Fruit fly (Drosophila melanogaster): Measurements from ENCODE around the gene CG44014.
A peak's percentile ranks its signal among the peaks of the same experiment; 100 is the strongest.

The CG44014 gene

DNA sequence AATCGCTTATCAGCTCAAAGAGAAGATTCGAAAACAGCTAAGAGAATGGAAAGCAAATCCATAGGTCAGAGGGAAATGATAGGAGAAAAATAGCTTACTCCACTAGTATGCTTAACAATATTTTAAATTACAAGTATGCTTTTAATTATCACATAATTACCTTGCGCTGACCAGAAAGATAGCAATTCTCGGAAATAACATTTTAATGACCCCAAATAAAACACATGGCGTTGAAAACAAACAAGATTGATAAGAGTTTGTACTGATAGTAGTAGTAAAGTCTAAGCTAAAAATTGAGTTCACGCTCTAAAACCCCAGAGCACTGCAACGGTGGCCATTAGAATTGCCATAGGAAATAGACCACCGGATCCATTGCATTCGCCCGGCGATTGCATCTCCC, 926 bp downstream of the CG44014 start:
- TF ChIP-seq CG8478 (optimal IDR thresholded peaks at IDR 0.05): no peak
- no peak for TF ChIP-seq CTCF (optimal IDR thresholded peaks at IDR 0.05)

DNA sequence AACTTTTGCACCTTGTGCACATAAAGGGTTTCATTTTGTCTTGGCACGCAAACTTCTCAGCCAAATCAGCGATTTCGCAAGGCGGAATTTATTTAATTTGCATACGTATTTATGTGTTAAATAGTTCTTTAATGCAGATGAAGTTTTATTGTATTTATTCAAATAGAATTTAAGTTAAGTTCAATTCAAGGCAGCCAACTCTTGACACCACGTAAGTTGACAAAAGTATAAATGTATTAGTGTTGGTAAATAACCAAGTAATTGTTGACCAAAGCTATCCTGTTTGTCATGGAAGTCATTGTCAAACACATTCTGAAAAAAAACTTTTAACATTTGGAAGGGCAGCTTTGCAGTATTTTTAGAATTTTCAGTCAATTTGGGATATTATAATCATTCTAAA, 14.4 kb downstream of the CG44014 start, which contains the start of gene maca:
TSS of gene maca (plus strand) at position 301 of the 400 bp plus-strand sequence.
- no peak for TF ChIP-seq CTCF (optimal IDR thresholded peaks at IDR 0.05)

DNA sequence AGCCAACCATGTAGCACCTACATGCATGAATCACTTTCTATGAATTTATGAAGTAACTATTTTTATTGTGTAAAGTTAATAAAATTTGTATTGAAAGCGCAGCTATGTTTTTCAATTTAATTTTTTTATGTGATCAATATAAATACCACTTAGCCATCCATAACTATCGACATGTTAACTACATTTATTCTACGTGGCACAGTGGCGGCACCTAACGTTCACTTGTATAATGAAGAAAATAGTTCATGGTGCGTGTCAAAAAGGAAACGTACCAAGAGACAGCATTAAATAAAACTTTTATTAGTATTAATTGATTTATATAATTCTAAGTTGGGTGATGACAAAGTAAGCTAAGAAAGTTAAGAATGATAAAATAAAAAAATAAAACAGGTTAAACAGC, 15.5 kb downstream of the CG44014 start:
- no peak for TF ChIP-seq CG8478 (optimal IDR thresholded peaks at IDR 0.05)
- TF ChIP-seq CTCF (optimal IDR thresholded peaks at IDR 0.05): peak; percentile 67 to 88

- no peak for TF ChIP-seq CG8478 (optimal IDR thresholded peaks at IDR 0.05)
- peak; percentile 50 to 52 for TF ChIP-seq CTCF (optimal IDR thresholded peaks at IDR 0.05)
Measured at dm6 chr3R:15485866-15486265, 22.8 kb downstream of the CG44014 start, which contains the start of gene obe. Gene obe, plus strand, starts transcription at chr3R:15486050.

DNA sequence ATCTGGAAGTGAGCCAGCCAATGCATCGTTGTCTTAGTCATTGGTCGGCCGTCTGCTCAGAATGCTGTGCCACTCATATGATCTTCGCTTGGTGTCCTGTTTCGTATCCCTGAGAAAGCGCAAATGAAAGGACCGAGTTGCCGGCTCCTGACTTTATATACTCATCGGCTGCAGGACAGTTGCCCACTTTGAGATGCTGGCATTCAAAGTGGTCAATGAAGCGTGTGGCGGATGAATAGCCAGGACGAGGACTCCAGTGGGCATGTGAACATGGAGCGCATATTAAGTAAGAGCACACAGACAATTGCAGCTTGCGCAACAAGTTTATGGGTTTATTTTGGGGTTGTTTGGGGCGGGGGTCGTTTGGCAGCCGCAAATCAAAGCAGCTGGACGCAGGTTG, 23.4 kb downstream of the CG44014 start, which contains the start of gene Trissin:
TSS of gene Trissin (minus strand) at position 101 of the 400 bp plus-strand sequence.
- TF ChIP-seq CG8478 (optimal IDR thresholded peaks at IDR 0.05) (no peak), CTCF (optimal IDR thresholded peaks at IDR 0.05) (no peak)

dm6 chr3R:15482858-15483257, 25.8 kb downstream of the CG44014 start, which contains the start of gene Rh6:
Gene Rh6, plus strand, starts transcription at chr3R:15483158.
- TF ChIP-seq CG8478 (optimal IDR thresholded peaks at IDR 0.05) (no peak), CTCF (optimal IDR thresholded peaks at IDR 0.05) (no peak)

- TF ChIP-seq CTCF (optimal IDR thresholded peaks at IDR 0.05): no peak
- TF ChIP-seq CG8478 (optimal IDR thresholded peaks at IDR 0.05): no peak
Measured at dm6 chr3R:15481606-15482005, 27.1 kb downstream of the CG44014 start, which contains the start of gene B9d1. Gene B9d1, plus strand, starts transcription at chr3R:15481906.

dm6 chr3R:15480068-15480467, 28.6 kb downstream of the CG44014 start:
- no peak for TF ChIP-seq CG8478 (optimal IDR thresholded peaks at IDR 0.05)
- no peak for TF ChIP-seq CTCF (optimal IDR thresholded peaks at IDR 0.05)

DNA sequence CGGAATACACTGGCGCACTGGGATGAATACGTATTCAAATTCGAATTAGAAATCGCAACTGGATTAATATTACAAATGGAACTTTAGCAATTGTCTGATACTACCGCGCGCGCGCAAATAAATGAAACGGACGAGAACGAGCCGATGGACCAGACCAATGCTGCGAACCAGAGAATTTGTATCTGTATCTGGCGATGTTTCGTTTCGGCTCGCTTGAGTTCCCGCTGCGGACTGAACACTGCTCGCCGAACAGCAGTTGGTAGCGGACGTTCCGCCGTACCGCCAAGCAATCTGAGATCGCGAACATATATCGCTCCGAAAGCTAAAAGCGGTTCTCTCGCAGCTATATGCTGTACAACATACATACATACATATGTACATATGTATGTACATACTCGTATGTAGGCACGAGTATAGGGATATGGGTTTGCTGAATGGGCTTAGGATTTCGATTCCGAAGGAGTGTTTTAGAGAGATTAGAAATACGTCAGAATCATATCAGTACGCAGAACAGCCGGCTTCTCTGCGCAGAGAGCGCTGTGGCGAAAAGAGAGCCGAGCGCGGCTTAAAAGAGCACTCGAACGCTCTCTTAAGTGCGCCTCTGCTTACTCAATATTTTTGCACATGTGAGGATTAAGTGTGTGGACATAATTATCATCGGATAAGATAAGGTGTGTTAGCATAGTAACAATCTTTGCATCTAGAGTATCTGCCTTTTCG, 32.6 kb downstream of the CG44014 start, which contains the start of gene AdamTS-A:
TSS of gene AdamTS-A (minus strand) at position 221 of the 720 bp plus-strand sequence.
- TF ChIP-seq CTCF (optimal IDR thresholded peaks at IDR 0.05): no peak
- TF ChIP-seq CG8478 (optimal IDR thresholded peaks at IDR 0.05): no peak

DNA sequence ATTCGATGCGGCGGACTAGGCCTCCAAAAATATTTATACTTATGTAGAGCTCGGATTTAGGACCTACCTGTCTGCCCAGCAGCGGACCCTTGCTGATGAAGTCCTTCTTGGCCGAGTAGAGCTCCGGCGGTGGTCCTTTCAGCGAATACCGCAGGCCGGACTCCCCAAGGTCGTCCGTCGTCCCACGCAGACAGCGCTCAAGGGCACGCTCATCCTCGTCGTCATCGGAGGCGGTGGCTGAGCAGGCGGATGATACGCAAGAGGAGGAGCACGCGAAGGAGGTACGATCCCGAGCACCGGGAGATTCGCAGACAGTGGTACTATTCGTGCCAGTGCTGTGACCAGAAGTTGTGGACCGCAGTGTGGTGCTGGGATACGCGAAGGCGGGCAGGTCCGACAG, 33.9 kb downstream of the CG44014 start:
- TF ChIP-seq CG8478 (optimal IDR thresholded peaks at IDR 0.05): no peak
- no peak for TF ChIP-seq CTCF (optimal IDR thresholded peaks at IDR 0.05)

- no peak for TF ChIP-seq CTCF (optimal IDR thresholded peaks at IDR 0.05)
- no peak for TF ChIP-seq CG8478 (optimal IDR thresholded peaks at IDR 0.05)
Measured at dm6 chr3R:15473360-15473938, 35.2 kb downstream of the CG44014 start.

- no peak for TF ChIP-seq CG8478 (optimal IDR thresholded peaks at IDR 0.05)
- no peak for TF ChIP-seq CTCF (optimal IDR thresholded peaks at IDR 0.05)
Measured at dm6 chr3R:15472753-15473212, 35.9 kb downstream of the CG44014 start.

- no peak for TF ChIP-seq CTCF (optimal IDR thresholded peaks at IDR 0.05)
- TF ChIP-seq CG8478 (optimal IDR thresholded peaks at IDR 0.05): no peak
Measured at dm6 chr3R:15471742-15472141, 36.9 kb downstream of the CG44014 start.

- peak; percentile 45 to 63 for TF ChIP-seq CTCF (optimal IDR thresholded peaks at IDR 0.05)
- TF ChIP-seq CG8478 (optimal IDR thresholded peaks at IDR 0.05): no peak
Measured at dm6 chr3R:15467991-15468764, 40.5 kb downstream of the CG44014 start.

DNA sequence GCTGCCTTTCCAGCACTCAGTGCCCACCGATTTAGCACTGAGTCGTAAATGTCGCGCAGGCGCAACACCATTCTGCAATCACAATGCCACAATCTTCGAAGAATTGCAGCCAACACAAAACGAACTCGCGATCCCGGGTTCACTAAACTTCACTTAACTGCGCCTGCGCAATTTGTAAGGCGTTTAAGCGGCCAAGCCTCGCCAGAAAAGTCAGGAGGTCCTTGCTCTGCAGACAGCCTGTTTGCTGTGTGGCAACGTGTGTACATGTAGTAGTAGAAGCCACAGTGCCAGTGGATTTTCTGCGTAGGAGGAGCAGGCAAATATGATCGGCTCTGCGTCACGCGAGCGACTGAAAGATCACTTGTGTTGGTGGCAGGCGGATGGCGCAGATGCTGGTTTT, 45.5 kb downstream of the CG44014 start:
- no peak for TF ChIP-seq CTCF (optimal IDR thresholded peaks at IDR 0.05)
- TF ChIP-seq CG8478 (optimal IDR thresholded peaks at IDR 0.05): no peak

Measured in S2 (cell line).